Fruit fly (Drosophila melanogaster) S2 (cell line): Measurements from ENCODE around the gene Pex12.

Source experiments
- CG8478 ChIP-seq: fragments of >200 bp; optimal IDR thresholded peaks from 2 replicates; lab custom pipeline; 2018

The Pex12 gene

DNA sequence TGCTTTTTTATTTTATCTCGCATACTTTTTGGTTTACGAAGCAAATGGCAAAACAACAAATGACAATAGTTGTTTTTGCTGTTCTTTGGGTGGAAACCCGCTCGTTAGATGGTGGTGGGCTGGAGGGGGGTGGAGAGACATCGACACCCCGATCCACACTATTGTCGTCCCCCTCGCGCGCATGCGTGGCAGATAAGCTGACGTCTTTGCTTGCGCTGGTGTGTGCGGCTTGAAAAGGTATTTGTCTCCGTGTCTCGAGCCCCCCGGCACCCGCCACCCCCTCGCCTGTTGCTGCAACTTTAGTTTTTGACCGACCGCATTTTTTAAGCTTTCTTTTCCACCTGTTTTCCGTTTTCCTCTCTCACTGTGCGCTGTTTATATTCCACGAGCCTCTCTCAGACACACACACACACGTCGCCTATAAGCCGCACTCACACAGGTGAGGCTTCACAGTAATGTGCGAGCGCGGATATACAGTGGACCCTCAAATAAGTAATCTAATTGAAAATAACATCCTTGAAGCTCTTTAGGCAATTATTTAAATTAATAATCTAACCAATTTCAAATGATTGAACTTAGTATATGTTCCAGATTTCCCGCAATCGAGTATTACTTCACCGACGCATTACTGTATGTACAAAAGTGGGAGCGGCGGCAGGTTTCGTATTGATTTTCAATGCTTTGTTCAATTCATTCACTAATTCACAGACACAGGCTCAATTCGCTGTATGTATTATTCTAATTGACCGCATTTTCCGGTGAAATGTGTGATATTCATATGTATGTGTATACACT lies 51.4 kb downstream of the Pex12 start:
- no peak for TF ChIP-seq CG8478 (lab: Kevin White, UChicago)
